Fruit fly (Drosophila melanogaster): ENCODE measurements around the gene CG43050.

DNA sequence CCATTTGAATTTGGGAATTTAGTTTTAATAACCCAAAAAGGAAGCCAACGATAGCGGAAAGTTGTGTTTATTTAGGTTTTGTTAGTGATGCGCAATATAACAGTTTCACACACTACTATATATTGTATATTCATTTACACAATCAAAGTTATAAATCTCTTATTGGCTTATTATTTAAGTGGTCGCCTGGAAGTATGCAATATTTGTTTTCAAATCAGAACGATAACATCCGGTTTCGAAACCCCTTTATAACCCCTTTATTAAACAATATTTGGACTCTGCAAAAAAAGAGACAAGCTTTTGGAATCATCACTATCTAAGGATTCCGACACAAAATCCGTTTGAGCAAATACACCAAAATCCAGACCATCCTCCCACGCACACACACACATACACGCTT is 38.8 kb downstream of the CG43050 start:
- TF ChIP-seq zen (tag; optimal IDR thresholded peaks at IDR 0.05) (no peak), psq (GFP tag; optimal IDR thresholded peaks at IDR 0.05) (no peak), CG10543 (GFP tag; optimal IDR thresholded peaks at IDR 0.05) (no peak), Scr (GFP tag; IDR thresholded peaks at IDR 0.05; ENCODE audit: partially characterized antibody) (no peak), CG30431 (GFP tag; optimal IDR thresholded peaks at IDR 0.05) (no peak), Deaf1 (tag; optimal IDR thresholded peaks at IDR 0.05) (no peak), grau (tag; optimal IDR thresholded peaks at IDR 0.05) (no peak), Gug (GFP tag; IDR thresholded peaks at IDR 0.05) (no peak), al (GFP tag; IDR thresholded peaks at IDR 0.05) (no peak)

Measured in whole organism, embryonic.